Worm (Caenorhabditis elegans) whole organism, mixed stage, embryonic: ENCODE measurements around the gene C09F12.2.
A peak's percentile ranks its signal among the peaks of the same experiment; 100 is the strongest.

Experiments
- elt-1 ChIP-seq: sonication (generic microtip); optimal IDR thresholded peaks from 2 replicates; lab custom pipeline; 2017; ENCODE audit warnings: missing genetic modification characterization, mild to moderate bottlenecking, missing compliant biosample characterization, antibody characterized with exemption, moderate library complexity, borderline replicate concordance; ENCODE audit not compliant: insufficient read depth
- elt-3 ChIP-seq: fragments of 150-350 bp; optimal IDR thresholded peaks from 2 replicates; lab custom pipeline; 2014; ENCODE audit warnings: missing biosample characterization, missing genetic modification characterization
- mab-5 ChIP-seq: fragments of 150-350 bp; optimal IDR thresholded peaks from 2 replicates; lab custom pipeline; 2014; ENCODE audit warnings: missing biosample characterization, missing genetic modification characterization
- mep-1 ChIP-seq: fragments of 150-350 bp; optimal IDR thresholded peaks from 2 replicates; lab custom pipeline; 2017; ENCODE audit warnings: missing biosample characterization, missing genetic modification reagents, missing genetic modification characterization, inconsistent platforms
- mls-2 ChIP-seq: sonication (generic microtip); optimal IDR thresholded peaks from 2 replicates; lab custom pipeline; 2016; ENCODE audit warnings: mild to moderate bottlenecking, missing genetic modification characterization, moderate library complexity, missing compliant biosample characterization
- nhr-2 ChIP-seq: fragments of 150-350 bp; optimal IDR thresholded peaks from 2 replicates; lab custom pipeline; 2014; ENCODE audit warnings: missing biosample characterization, missing genetic modification characterization
- nhr-28 ChIP-seq: fragments of 150-350 bp; optimal IDR thresholded peaks from 2 replicates; lab custom pipeline; 2014; ENCODE audit warnings: missing biosample characterization, missing genetic modification characterization
- pha-4 ChIP-seq: fragments of 150-350 bp; optimal IDR thresholded peaks from 2 replicates; lab custom pipeline; 2018; ENCODE audit warnings: missing biosample characterization, missing genetic modification reagents, missing genetic modification characterization
- snpc-4 ChIP-seq: fragments of 150-350 bp; optimal IDR thresholded peaks from 2 replicates; lab custom pipeline; 2014; ENCODE audit warnings: missing biosample characterization, missing genetic modification characterization
- sptf-1 ChIP-seq: sonication (generic microtip); optimal IDR thresholded peaks from 2 replicates; lab custom pipeline; 2017; ENCODE audit warnings: mild to moderate bottlenecking, missing genetic modification characterization, moderate library complexity, missing compliant biosample characterization
- unc-39 ChIP-seq: fragments of 150-350 bp; optimal IDR thresholded peaks from 2 replicates; lab custom pipeline; 2014; ENCODE audit warnings: missing biosample characterization, missing genetic modification characterization
- unc-62 ChIP-seq: fragments of 150-350 bp; optimal IDR thresholded peaks from 2 replicates; lab custom pipeline; 2014; ENCODE audit warnings: missing biosample characterization, missing genetic modification reagents, missing genetic modification characterization
- ztf-11 ChIP-seq: fragments of 150-350 bp; optimal IDR thresholded peaks from 2 replicates; lab custom pipeline; 2014; ENCODE audit warnings: missing biosample characterization, missing genetic modification characterization

- TF ChIP-seq unc-62 (GFP tag; lab: Kevin White, UChicago) (no peak), mls-2 (tag; lab: Kevin White, UChicago) (peak; percentile 2), snpc-4 (tag; lab: Kevin White, UChicago) (no peak), pha-4 (tag; lab: Kevin White, UChicago) (no peak), mep-1 (peak; percentile 33), nhr-2 (tag; lab: Kevin White, UChicago) (no peak), unc-39 (tag; lab: Kevin White, UChicago) (no peak), sptf-1 (tag; lab: Kevin White, UChicago) (peak; percentile 32), nhr-28 (tag; lab: Kevin White, UChicago) (no peak), elt-3 (tag; lab: Kevin White, UChicago) (no peak), elt-1 (tag; lab: Kevin White, UChicago) (no peak), mab-5 (no peak), ztf-11 (tag; lab: Kevin White, UChicago) (no peak)
Observed at ce11 chrX:11034430-11035117, 19.1 kb upstream of the C09F12.2 start.
